Worm (Caenorhabditis elegans) whole organism, young adult: ENCODE measurements around the gene Y41C4A.22.

Source experiments
- B0019.2 ChIP-seq: fragments of 200-800 bp; sonication (Bioruptor generic); conservative IDR thresholded peaks from 2 replicates; pipeline ENCODE4 v1.3.6; 2022; ENCODE audit warnings: missing genetic modification reagents, missing genetic modification characterization, missing compliant biosample characterization
- B0035.1 ChIP-seq: sonication (generic microtip); optimal IDR thresholded peaks from 2 replicates; lab custom pipeline; 2016; ENCODE audit warnings: missing genetic modification characterization, mild to moderate bottlenecking, missing compliant biosample characterization, missing genotype, missing genetic modification reagents
- B0336.3 ChIP-seq: fragments of 200-800 bp; sonication (Bioruptor generic); IDR thresholded peaks from 2 replicates; pipeline ENCODE4 v1.3.6; 2022; ENCODE audit warnings: missing genetic modification characterization, missing compliant biosample characterization
- C17E4.6 ChIP-seq: fragments of 200-800 bp; sonication (Bioruptor generic); IDR thresholded peaks from 2 replicates; pipeline ENCODE4 v1.3.6; 2022; ENCODE audit warnings: missing genetic modification reagents, missing genetic modification characterization, missing compliant biosample characterization
- F10E7.11 ChIP-seq: sonication (generic microtip); optimal IDR thresholded peaks from 2 replicates; lab custom pipeline; 2017; ENCODE audit warnings: mild to moderate bottlenecking, missing genetic modification characterization, moderate library complexity, missing compliant biosample characterization
- F23B12.7 ChIP-seq: sonication (generic microtip); optimal IDR thresholded peaks from 2 replicates; lab custom pipeline; 2017; ENCODE audit warnings: missing genetic modification characterization, mild to moderate bottlenecking, missing compliant biosample characterization, antibody characterized with exemption, moderate library complexity; ENCODE audit not compliant: insufficient read depth
- F49E8.2 ChIP-seq: sonication (generic microtip); optimal IDR thresholded peaks from 3 replicates; lab custom pipeline; 2017; ENCODE audit warnings: missing genetic modification characterization, mild to moderate bottlenecking, missing compliant biosample characterization, antibody characterized with exemption, moderate library complexity; ENCODE audit not compliant: insufficient read depth
- F55B11.4 ChIP-seq: sonication (generic microtip); optimal IDR thresholded peaks from 2 replicates; lab custom pipeline; 2016; ENCODE audit warnings: missing compliant biosample characterization, missing genetic modification characterization, borderline replicate concordance; ENCODE audit not compliant: insufficient read depth
- Y53F4B.3 ChIP-seq: fragments of 200-800 bp; sonication (Bioruptor generic); IDR thresholded peaks from 2 replicates; pipeline ENCODE4 v1.3.6; 2022; ENCODE audit warnings: missing genetic modification reagents, missing genetic modification characterization, missing compliant biosample characterization
- Y53G8AR.9 ChIP-seq: fragments of 200-800 bp; sonication (Bioruptor generic); conservative IDR thresholded peaks from 2 replicates; pipeline ENCODE4 v1.3.6; 2022; ENCODE audit warnings: missing genetic modification reagents, missing genetic modification characterization, missing compliant biosample characterization
- Y56A3A.18 ChIP-seq: fragments of 200-800 bp; sonication (Bioruptor generic); IDR thresholded peaks from 2 replicates; pipeline ENCODE4 v1.3.6; 2022; ENCODE audit warnings: missing genetic modification reagents, missing genetic modification characterization, missing compliant biosample characterization
- Y95B8A.8 ChIP-seq: fragments of 200-800 bp; sonication (Bioruptor generic); IDR thresholded peaks from 2 replicates; pipeline ENCODE4 v1.3.6; 2022; ENCODE audit warnings: missing genetic modification reagents, missing genetic modification characterization, missing compliant biosample characterization
- ZK185.1 ChIP-seq: sonication (generic microtip); optimal IDR thresholded peaks from 2 replicates; lab custom pipeline; 2016; ENCODE audit warnings: mild to moderate bottlenecking, missing genetic modification characterization, missing compliant biosample characterization; ENCODE audit not compliant: poor library complexity, severe bottlenecking
- aptf-2 ChIP-seq: fragments of 200-800 bp; sonication (Bioruptor generic); conservative IDR thresholded peaks from 2 replicates; pipeline ENCODE4 v1.3.6; 2022; ENCODE audit warnings: missing genetic modification reagents, missing genetic modification characterization, missing compliant biosample characterization
- athp-1 ChIP-seq: sonication (generic microtip); optimal IDR thresholded peaks from 2 replicates; lab custom pipeline; 2017; ENCODE audit warnings: mild to moderate bottlenecking, missing genetic modification characterization, missing compliant biosample characterization
- attf-5 ChIP-seq: fragments of 200-800 bp; sonication (Bioruptor generic); optimal IDR thresholded peaks from 2 replicates; lab custom pipeline; 2018; ENCODE audit warnings: mild to moderate bottlenecking, missing genetic modification characterization, missing compliant biosample characterization
- bed-1 ChIP-seq: fragments of 200-800 bp; sonication (Bioruptor generic); IDR thresholded peaks from 2 replicates; pipeline ENCODE4 v1.3.6; 2022; ENCODE audit warnings: missing genetic modification reagents, missing genetic modification characterization, missing compliant biosample characterization
- ccch-3 ChIP-seq: fragments of 200-800 bp; sonication (Bioruptor generic); optimal IDR thresholded peaks from 2 replicates; lab custom pipeline; 2018; ENCODE audit warnings: mild to moderate bottlenecking, missing genetic modification characterization, missing compliant biosample characterization
- dox-1 ChIP-seq: fragments of 200-800 bp; sonication (Bioruptor generic); IDR thresholded peaks from 2 replicates; pipeline ENCODE4 v1.3.6; 2022; ENCODE audit warnings: missing genetic modification reagents, missing genetic modification characterization, missing compliant biosample characterization
- egl-44 ChIP-seq: fragments of 200-800 bp; sonication (Bioruptor generic); IDR thresholded peaks from 2 replicates; pipeline ENCODE4 v1.3.6; 2022; ENCODE audit warnings: missing genetic modification reagents, missing genetic modification characterization, missing compliant biosample characterization
- ets-4 ChIP-seq: fragments of 200-800 bp; sonication (Bioruptor generic); optimal IDR thresholded peaks from 2 replicates; lab custom pipeline; 2018; ENCODE audit warnings: mild to moderate bottlenecking, missing genetic modification characterization, missing compliant biosample characterization
- fkh-3 ChIP-seq: sonication (generic microtip); optimal IDR thresholded peaks from 2 replicates; lab custom pipeline; 2016; ENCODE audit warnings: mild to moderate bottlenecking, missing genetic modification characterization, missing compliant biosample characterization
- gei-17 ChIP-seq: fragments of 200-800 bp; sonication (Bioruptor generic); optimal IDR thresholded peaks from 2 replicates; lab custom pipeline; 2018; ENCODE audit warnings: mild to moderate bottlenecking, missing genetic modification characterization, missing compliant biosample characterization
- let-607 ChIP-seq, 2 experiments: fragments of 200-800 bp in 1 of 2; sonication (Bioruptor generic) in 1 of 2; sonication (generic microtip) in 1 of 2; optimal IDR thresholded peaks; 2 replicates each; lab custom pipeline; 2016 to 2018; ENCODE audit warnings: mild to moderate bottlenecking in 2 of 2, missing compliant biosample characterization in 2 of 2, missing genetic modification characterization in 2 of 2, moderate library complexity in 2 of 2, missing genotype in 1 of 2
- lin-35 ChIP-seq, 3 experiments: fragments of 150-350 bp in 2 of 3; sonication (generic microtip) in 1 of 3; optimal IDR thresholded peaks; 2 replicates each; lab custom pipeline; 2014 to 2018; ENCODE audit warnings: missing biosample characterization in 3 of 3, missing genetic modification characterization in 3 of 3, missing genetic modification reagents in 3 of 3
- lin-40 ChIP-seq: sonication (generic microtip); optimal IDR thresholded peaks from 2 replicates; lab custom pipeline; 2016; ENCODE audit warnings: missing genetic modification characterization, mild to moderate bottlenecking, missing compliant biosample characterization, missing genotype, missing genetic modification reagents
- lsy-27 ChIP-seq: sonication (generic microtip); optimal IDR thresholded peaks from 2 replicates; lab custom pipeline; 2017; ENCODE audit warnings: missing genetic modification characterization, mild to moderate bottlenecking, missing compliant biosample characterization, antibody characterized with exemption, missing genotype, borderline replicate concordance; ENCODE audit not compliant: insufficient read depth
- madf-10 ChIP-seq: sonication (generic microtip); optimal IDR thresholded peaks from 2 replicates; lab custom pipeline; 2016; ENCODE audit warnings: mild to moderate bottlenecking, missing genetic modification characterization, missing compliant biosample characterization
- madf-6 ChIP-seq: fragments of 200-800 bp; sonication (Bioruptor generic); IDR thresholded peaks from 2 replicates; pipeline ENCODE4 v1.3.6; 2022; ENCODE audit warnings: missing genetic modification reagents, missing genetic modification characterization, missing compliant biosample characterization
- madf-8 ChIP-seq: fragments of 200-800 bp; sonication (Bioruptor generic); conservative IDR thresholded peaks from 2 replicates; pipeline ENCODE4 v1.3.6; 2022; ENCODE audit warnings: missing genetic modification reagents, missing genetic modification characterization, missing compliant biosample characterization
- mel-28 ChIP-seq: sonication (generic microtip); optimal IDR thresholded peaks from 2 replicates; lab custom pipeline; 2016; ENCODE audit warnings: borderline replicate concordance, mild to moderate bottlenecking, missing genetic modification characterization, missing compliant biosample characterization
- mes-4 ChIP-seq: sonication (generic microtip); optimal IDR thresholded peaks from 2 replicates; lab custom pipeline; 2016; ENCODE audit warnings: missing genotype, missing genetic modification characterization, missing compliant biosample characterization
- nhr-80 ChIP-seq: sonication (generic microtip); optimal IDR thresholded peaks from 2 replicates; lab custom pipeline; 2016; ENCODE audit warnings: missing genetic modification characterization, missing compliant biosample characterization
- nhr-90 ChIP-seq: sonication (generic microtip); optimal IDR thresholded peaks from 2 replicates; lab custom pipeline; 2016; ENCODE audit warnings: missing genotype, mild to moderate bottlenecking, missing genetic modification characterization, missing compliant biosample characterization
- pbrm-1 ChIP-seq: fragments of 200-800 bp; sonication (Bioruptor generic); IDR thresholded peaks from 2 replicates; pipeline ENCODE4 v1.3.6; 2022; ENCODE audit warnings: missing genetic modification reagents, missing genetic modification characterization, missing compliant biosample characterization
- rpc-1 ChIP-seq, 2 experiments: fragments of 150-350 bp in 1 of 2; sonication (generic microtip) in 1 of 2; optimal IDR thresholded peaks; 2 replicates each; lab custom pipeline; 2014 to 2018; ENCODE audit warnings: missing biosample characterization in 1 of 2, missing genetic modification characterization in 1 of 2, missing genetic modification reagents in 1 of 2, missing genotype in 1 of 2
- sdz-38 ChIP-seq: sonication (generic microtip); optimal IDR thresholded peaks from 2 replicates; lab custom pipeline; 2016; ENCODE audit warnings: missing genotype, missing genetic modification characterization, missing compliant biosample characterization
- snpc-3.4 ChIP-seq: sonication (generic microtip); optimal IDR thresholded peaks from 2 replicates; lab custom pipeline; 2017; ENCODE audit warnings: missing genetic modification characterization, mild to moderate bottlenecking, missing compliant biosample characterization, antibody characterized with exemption, moderate library complexity, missing genotype, missing genetic modification reagents
- tbp1 ChIP-seq: fragments of 200-800 bp; sonication (Bioruptor generic); optimal IDR thresholded peaks from 2 replicates; lab custom pipeline; 2018; ENCODE audit warnings: mild to moderate bottlenecking, missing genetic modification characterization, missing compliant biosample characterization
- tbx-9 ChIP-seq: sonication (generic microtip); optimal IDR thresholded peaks from 2 replicates; lab custom pipeline; 2016; ENCODE audit warnings: borderline replicate concordance, missing genetic modification characterization, inconsistent platforms, missing compliant biosample characterization
- tlf-1 ChIP-seq: fragments of 200-800 bp; sonication (Bioruptor generic); optimal IDR thresholded peaks from 2 replicates; lab custom pipeline; 2018; ENCODE audit warnings: mild to moderate bottlenecking, missing genetic modification characterization, missing compliant biosample characterization
- unc-130 ChIP-seq: sonication (generic microtip); optimal IDR thresholded peaks from 2 replicates; lab custom pipeline; 2016; ENCODE audit warnings: missing genetic modification reagents, missing genetic modification characterization, missing compliant biosample characterization
- xnd-1 ChIP-seq: sonication (generic microtip); optimal IDR thresholded peaks from 2 replicates; lab custom pipeline; 2016; ENCODE audit warnings: missing genotype, missing genetic modification reagents, missing genetic modification characterization, missing compliant biosample characterization
- zim-3 ChIP-seq: sonication (generic microtip); optimal IDR thresholded peaks from 2 replicates; lab custom pipeline; 2017; ENCODE audit warnings: mild to moderate bottlenecking, missing genetic modification characterization, moderate library complexity, missing compliant biosample characterization
- ztf-22 ChIP-seq: fragments of 200-800 bp; sonication (Bioruptor generic); optimal IDR thresholded peaks from 2 replicates; lab custom pipeline; 2018; ENCODE audit warnings: mild to moderate bottlenecking, missing genetic modification characterization, moderate library complexity, missing compliant biosample characterization
- ztf-25 ChIP-seq: fragments of 200-800 bp; sonication (Bioruptor generic); IDR thresholded peaks from 2 replicates; pipeline ENCODE4 v1.3.6; 2022; ENCODE audit warnings: missing genetic modification reagents, missing genetic modification characterization, missing compliant biosample characterization
- ztf-26 ChIP-seq: sonication (generic microtip); optimal IDR thresholded peaks from 2 replicates; lab custom pipeline; 2017; ENCODE audit warnings: missing genetic modification characterization, missing compliant biosample characterization
- ztf-3 ChIP-seq: fragments of 200-800 bp; sonication (Bioruptor generic); optimal IDR thresholded peaks from 2 replicates; lab custom pipeline; 2018; ENCODE audit warnings: mild to moderate bottlenecking, missing genetic modification characterization, missing compliant biosample characterization

Y41C4A.22 gene

DNA sequence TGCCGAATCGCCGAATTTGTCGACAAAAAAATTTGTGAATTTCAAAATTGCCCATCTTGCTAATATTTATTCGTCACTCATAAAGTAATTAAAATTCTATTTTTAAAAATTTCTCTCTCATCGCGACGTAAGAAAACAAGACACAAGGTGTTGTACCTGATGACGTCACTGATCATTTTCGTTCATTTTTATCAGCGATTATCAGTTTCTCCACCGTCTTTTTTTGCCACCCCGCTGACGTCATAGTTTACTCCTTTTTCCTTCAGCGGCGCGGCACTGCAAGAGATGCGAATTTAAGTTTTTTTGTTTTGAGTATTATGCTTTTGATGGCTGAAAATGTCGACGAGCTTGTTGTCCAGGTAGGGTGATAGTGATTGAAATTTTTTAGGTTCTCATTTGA, 10.3 kb upstream of the Y41C4A.22 start:
- peak; percentile 45 for TF ChIP-seq lin-40 (tag; lab: Kevin White, UChicago)
- TF ChIP-seq F55B11.4 (tag; lab: Kevin White, UChicago), result no peak
- TF ChIP-seq sdz-38, result no peak
- peak in 1 of 2 experiments; percentile 5 for TF ChIP-seq let-607 (tag; optimal IDR thresholded peaks at IDR 0.05; lab: Kevin White, UChicago)
- no peak for TF ChIP-seq unc-130 (GFP tag; lab: Kevin White, UChicago)
- no peak for TF ChIP-seq egl-44
- TF ChIP-seq B0035.1, result no peak
- TF ChIP-seq athp-1 (tag; lab: Kevin White, UChicago), result no peak
- no peak for TF ChIP-seq F49E8.2 (tag; lab: Kevin White, UChicago)
- no peak for TF ChIP-seq ztf-3 (GFP tag; lab: Kevin White, UChicago)
- no peak for TF ChIP-seq B0019.2
- TF ChIP-seq mel-28 (tag; lab: Kevin White, UChicago), result no peak
- no peak for TF ChIP-seq xnd-1 (tag; lab: Kevin White, UChicago)
- TF ChIP-seq rpc-1 (optimal IDR thresholded peaks at IDR 0.05; lab: Kevin White, UChicago), result no peak
- TF ChIP-seq rpc-1 (tag; optimal IDR thresholded peaks at IDR 0.05; lab: Kevin White, UChicago), result no peak
- peak; percentile 30 for TF ChIP-seq tbp1 (GFP tag; lab: Kevin White, UChicago)
- TF ChIP-seq mes-4 (tag; lab: Kevin White, UChicago), result no peak
- no peak for TF ChIP-seq F23B12.7
- no peak for TF ChIP-seq nhr-90 (tag; lab: Kevin White, UChicago)
- no peak for TF ChIP-seq zim-3 (tag; lab: Kevin White, UChicago)
- TF ChIP-seq ZK185.1 (tag; lab: Kevin White, UChicago), result no peak
- TF ChIP-seq attf-5 (GFP tag; lab: Kevin White, UChicago), result no peak
- no peak for TF ChIP-seq ztf-25
- no peak for TF ChIP-seq madf-8
- TF ChIP-seq ztf-26, result no peak
- TF ChIP-seq snpc-3.4 (tag; lab: Kevin White, UChicago), result no peak
- no peak for TF ChIP-seq bed-1 (GFP tag; lab: Robert Waterston, UW)
- TF ChIP-seq Y56A3A.18, result no peak
- no peak for TF ChIP-seq ztf-22
- TF ChIP-seq B0336.3 (GFP tag; lab: Robert Waterston, UW), result no peak
- TF ChIP-seq ccch-3 (GFP tag; lab: Kevin White, UChicago), result no peak
- TF ChIP-seq lin-35 (GFP tag; optimal IDR thresholded peaks at IDR 0.05; lab: Kevin White, UChicago), result no peak
- TF ChIP-seq dox-1 (GFP tag; lab: Robert Waterston, UW), result no peak
- TF ChIP-seq gei-17, result no peak
- TF ChIP-seq Y95B8A.8 (GFP tag; lab: Robert Waterston, UW), result no peak
- no peak for TF ChIP-seq tbx-9 (tag; lab: Kevin White, UChicago)
- no peak for TF ChIP-seq C17E4.6 (GFP tag; lab: Robert Waterston, UW)
- TF ChIP-seq tlf-1 (GFP tag; lab: Kevin White, UChicago), result no peak
- no peak for TF ChIP-seq lsy-27 (tag; lab: Kevin White, UChicago)
- peak; percentile 7 for TF ChIP-seq madf-10 (tag; lab: Kevin White, UChicago)
- no peak for TF ChIP-seq fkh-3 (tag; lab: Kevin White, UChicago)
- TF ChIP-seq aptf-2 (GFP tag; lab: Robert Waterston, UW), result no peak
- TF ChIP-seq Y53F4B.3 (GFP tag; lab: Robert Waterston, UW), result no peak
- no peak for TF ChIP-seq F10E7.11 (tag; lab: Kevin White, UChicago)
- peak; percentile 67 for TF ChIP-seq nhr-80 (tag; lab: Kevin White, UChicago)
- no peak for TF ChIP-seq madf-6
- no peak for TF ChIP-seq Y53G8AR.9 (GFP tag; lab: Robert Waterston, UW)
- TF ChIP-seq ets-4 (GFP tag; lab: Kevin White, UChicago), result no peak
- TF ChIP-seq pbrm-1 (GFP tag; lab: Robert Waterston, UW), result no peak
